Fruit fly (Drosophila melanogaster) whole organism, embryonic: ENCODE results near the gene CG6168.

ENCODE experiments used
- Atf3 ChIP-seq: fragments of 200-800 bp; sonication (Bioruptor generic); optimal IDR thresholded peaks from 3 replicates; lab custom pipeline; 2016; ENCODE audit warnings: missing biosample characterization, missing genetic modification characterization
- Atf6 ChIP-seq: fragments of 200-800 bp; sonication (Bioruptor generic); IDR thresholded peaks from 2 replicates; pipeline ENCODE4 v1.3.6; 2022; ENCODE audit warnings: missing biosample characterization, missing genetic modification characterization
- BEAF-32 ChIP-seq: fragments of 200-800 bp; sonication (Bioruptor generic); optimal IDR thresholded peaks from 3 replicates; lab custom pipeline; 2017; ENCODE audit warnings: missing biosample characterization, missing genetic modification characterization, mild to moderate bottlenecking, moderate library complexity, missing genetic modification reagents
- Bdp1 ChIP-seq: fragments of 200-800 bp; sonication (Bioruptor generic); optimal IDR thresholded peaks from 3 replicates; lab custom pipeline; 2016; ENCODE audit warnings: missing biosample characterization, missing genetic modification characterization
- CG1024 ChIP-seq: fragments of 200-800 bp; sonication (Bioruptor generic); IDR thresholded peaks from 2 replicates; pipeline ENCODE4 v1.3.6; 2022; ENCODE audit warnings: missing biosample characterization, missing genetic modification characterization
- CG14667 ChIP-seq: fragments of 200-800 bp; sonication (Bioruptor generic); IDR thresholded peaks from 2 replicates; pipeline ENCODE4 v1.3.6; 2022; ENCODE audit warnings: missing biosample characterization, missing genetic modification characterization
- CG16815 ChIP-seq: fragments of 200-800 bp; sonication (Bioruptor generic); optimal IDR thresholded peaks from 3 replicates; lab custom pipeline; 2017; ENCODE audit warnings: missing biosample characterization, mild to moderate bottlenecking, missing genetic modification characterization
- CG17829 ChIP-seq: fragments of 200-800 bp; optimal IDR thresholded peaks from 2 replicates; lab custom pipeline; 2019; ENCODE audit warnings: missing biosample characterization, mild to moderate bottlenecking, missing genetic modification characterization, moderate library complexity
- CG17912 ChIP-seq: fragments of 200-800 bp; sonication (Bioruptor generic); optimal IDR thresholded peaks from 2 replicates; lab custom pipeline; 2018; ENCODE audit warnings: missing biosample characterization, mild to moderate bottlenecking, missing genetic modification characterization
- CG1792 ChIP-seq: fragments of 200-800 bp; sonication (Bioruptor generic); optimal IDR thresholded peaks from 2 replicates; lab custom pipeline; 2016; ENCODE audit warnings: missing biosample characterization, missing genetic modification characterization
- CG18011 ChIP-seq: fragments of 200-800 bp; sonication (Bioruptor generic); optimal IDR thresholded peaks from 2 replicates; lab custom pipeline; 2017; ENCODE audit warnings: missing biosample characterization, missing genetic modification characterization, mild to moderate bottlenecking, moderate library complexity, missing genotype
- CG31388 ChIP-seq: fragments of 200-800 bp; sonication (Bioruptor generic); optimal IDR thresholded peaks from 2 replicates; lab custom pipeline; 2016; ENCODE audit warnings: missing biosample characterization, missing genetic modification characterization
- CG31441 ChIP-seq: fragments of 200-800 bp; sonication (Bioruptor generic); IDR thresholded peaks from 2 replicates; pipeline ENCODE4 v1.3.6; 2022; ENCODE audit warnings: missing biosample characterization, missing genetic modification characterization
- CG34224 ChIP-seq: fragments of 200-800 bp; sonication (Bioruptor generic); IDR thresholded peaks from 3 replicates; pipeline ENCODE4 v1.3.6; 2022; ENCODE audit warnings: missing biosample characterization, missing genetic modification characterization; ENCODE audit not compliant: partially characterized antibody
- CG34422 ChIP-seq: fragments of 200-800 bp; sonication (Bioruptor generic); IDR thresholded peaks from 3 replicates; pipeline ENCODE4 v1.3.6; 2022; ENCODE audit warnings: missing biosample characterization, missing genetic modification characterization
- CG4282 ChIP-seq: fragments of 200-800 bp; sonication (Bioruptor generic); optimal IDR thresholded peaks from 2 replicates; lab custom pipeline; 2016; ENCODE audit warnings: missing biosample characterization, missing genetic modification characterization
- CG4360 ChIP-seq: fragments of 200-800 bp; sonication (Bioruptor generic); IDR thresholded peaks from 2 replicates; pipeline ENCODE4 v1.3.6; 2022; ENCODE audit warnings: missing biosample characterization, missing genetic modification characterization
- CG4404 ChIP-seq: fragments of 200-800 bp; sonication (Bioruptor generic); IDR thresholded peaks from 2 replicates; pipeline ENCODE4 v1.3.6; 2022; ENCODE audit warnings: missing biosample characterization, missing genetic modification characterization
- CG6175 ChIP-seq: fragments of 200-800 bp; sonication (Bioruptor generic); IDR thresholded peaks from 3 replicates; pipeline ENCODE4 v1.3.6; 2022; ENCODE audit warnings: missing biosample characterization, missing genetic modification characterization
- CG6254 ChIP-seq: fragments of 200-800 bp; sonication (Bioruptor generic); optimal IDR thresholded peaks from 3 replicates; lab custom pipeline; 2017; ENCODE audit warnings: mild to moderate bottlenecking, missing biosample characterization, missing genetic modification reagents, missing genetic modification characterization
- CG9876 ChIP-seq: fragments of 200-800 bp; sonication (Bioruptor generic); optimal IDR thresholded peaks from 2 replicates; lab custom pipeline; 2016; ENCODE audit warnings: missing biosample characterization, missing genetic modification characterization
- D19B ChIP-seq: fragments of 200-800 bp; sonication (Bioruptor generic); optimal IDR thresholded peaks from 2 replicates; lab custom pipeline; 2017; ENCODE audit warnings: missing biosample characterization, mild to moderate bottlenecking, missing genetic modification characterization
- HLH4C ChIP-seq: fragments of 200-800 bp; sonication (Bioruptor generic); IDR thresholded peaks from 3 replicates; pipeline ENCODE4 v1.3.6; 2022; ENCODE audit warnings: missing biosample characterization, missing genetic modification characterization; ENCODE audit not compliant: partially characterized antibody
- Hr78 ChIP-seq, 2 experiments: fragments of 200-800 bp in 1 of 2; fragments of >200 bp in 1 of 2; sonication (Bioruptor generic) in 1 of 2; optimal IDR thresholded peaks; 2 replicates each; lab custom pipeline; 2017 to 2019; ENCODE audit warnings: missing biosample characterization in 2 of 2, missing genetic modification characterization in 2 of 2, mild to moderate bottlenecking in 1 of 2, moderate library complexity in 1 of 2
- NC2β ChIP-seq: fragments of 200-800 bp; sonication (Bioruptor generic); optimal IDR thresholded peaks from 2 replicates; lab custom pipeline; 2016; ENCODE audit warnings: missing biosample characterization, missing genetic modification characterization
- Oli ChIP-seq: fragments of 200-800 bp; sonication (Bioruptor generic); optimal IDR thresholded peaks from 2 replicates; lab custom pipeline; 2018; ENCODE audit warnings: missing biosample characterization, mild to moderate bottlenecking, missing genetic modification characterization, moderate library complexity
- Scr ChIP-seq: fragments of 200-800 bp; sonication (Bioruptor generic); IDR thresholded peaks from 2 replicates; pipeline ENCODE4 v1.3.6; 2022; ENCODE audit warnings: missing biosample characterization, missing genetic modification characterization; ENCODE audit not compliant: partially characterized antibody
- Sox102F ChIP-seq: fragments of 200-800 bp; sonication (Bioruptor generic); optimal IDR thresholded peaks from 2 replicates; lab custom pipeline; 2018; ENCODE audit warnings: missing biosample characterization, mild to moderate bottlenecking, missing genetic modification characterization, moderate library complexity
- Tbp ChIP-seq: fragments of >200 bp; optimal IDR thresholded peaks from 2 replicates; lab custom pipeline; 2018; ENCODE audit warnings: missing biosample characterization, missing genetic modification characterization
- amos ChIP-seq: fragments of 200-800 bp; sonication (Bioruptor generic); IDR thresholded peaks from 2 replicates; pipeline ENCODE4 v1.3.6; 2022; ENCODE audit warnings: missing biosample characterization, missing genetic modification characterization; ENCODE audit not compliant: partially characterized antibody
- ems ChIP-seq: fragments of 200-800 bp; sonication (Bioruptor generic); optimal IDR thresholded peaks from 3 replicates; lab custom pipeline; 2016; ENCODE audit warnings: missing biosample characterization, missing genetic modification characterization
- fd96Cb ChIP-seq: fragments of 200-800 bp; sonication (Bioruptor generic); optimal IDR thresholded peaks from 2 replicates; lab custom pipeline; 2018; ENCODE audit warnings: missing biosample characterization, mild to moderate bottlenecking, missing genetic modification characterization, moderate library complexity
- gcm ChIP-seq: fragments of 200-800 bp; sonication (Bioruptor generic); optimal IDR thresholded peaks from 2 replicates; lab custom pipeline; 2019; ENCODE audit warnings: missing biosample characterization, mild to moderate bottlenecking, missing genetic modification characterization, moderate library complexity
- klu ChIP-seq: fragments of 200-800 bp; sonication (Bioruptor generic); IDR thresholded peaks from 2 replicates; pipeline ENCODE4 v1.3.6; 2022; ENCODE audit warnings: missing biosample characterization, missing genetic modification characterization
- kni ChIP-seq: fragments of 200-800 bp; sonication (Bioruptor generic); optimal IDR thresholded peaks from 3 replicates; lab custom pipeline; 2017; ENCODE audit warnings: mild to moderate bottlenecking, missing biosample characterization, missing genetic modification reagents, missing genetic modification characterization
- lmd ChIP-seq: fragments of 200-800 bp; sonication (Bioruptor generic); IDR thresholded peaks from 2 replicates; pipeline ENCODE4 v1.3.6; 2022; ENCODE audit warnings: missing biosample characterization, missing genetic modification characterization
- lov ChIP-seq, 2 experiments: fragments of 200-800 bp in 1 of 2; fragments of >200 bp in 1 of 2; sonication (Bioruptor generic) in 1 of 2; IDR thresholded peaks in 1 of 2; optimal IDR thresholded peaks in 1 of 2; 2 replicates in 1 of 2; 3 replicates in 1 of 2; pipeline versions ENCODE4 v1.3.6 to Lab custom; 2017 to 2022; ENCODE audit warnings: missing biosample characterization in 1 of 2, missing genetic modification characterization in 1 of 2
- odd ChIP-seq: fragments of 200-800 bp; sonication (Bioruptor generic); optimal IDR thresholded peaks from 2 replicates; lab custom pipeline; 2017; ENCODE audit warnings: missing biosample characterization, mild to moderate bottlenecking, missing genetic modification characterization
- psq ChIP-seq: fragments of 200-800 bp; sonication (Bioruptor generic); optimal IDR thresholded peaks from 2 replicates; lab custom pipeline; 2017; ENCODE audit warnings: missing biosample characterization, missing genetic modification characterization
- sens-2 ChIP-seq: fragments of 200-800 bp; sonication (Bioruptor generic); IDR thresholded peaks from 2 replicates; pipeline ENCODE4 v1.3.6; 2022; ENCODE audit warnings: missing biosample characterization, missing genetic modification characterization
- sima ChIP-seq: fragments of 200-800 bp; sonication (Bioruptor generic); optimal IDR thresholded peaks from 2 replicates; lab custom pipeline; 2016; ENCODE audit warnings: missing biosample characterization, missing genetic modification characterization
- sqz ChIP-seq: fragments of 200-800 bp; sonication (Bioruptor generic); optimal IDR thresholded peaks from 3 replicates; lab custom pipeline; 2018; ENCODE audit warnings: missing biosample characterization, mild to moderate bottlenecking, missing genetic modification characterization
- stwl ChIP-seq: fragments of 200-800 bp; sonication (Bioruptor generic); optimal IDR thresholded peaks from 3 replicates; lab custom pipeline; 2018; ENCODE audit warnings: missing biosample characterization, mild to moderate bottlenecking, missing genetic modification characterization, moderate library complexity
- tin ChIP-seq: fragments of 200-800 bp; sonication (Bioruptor generic); optimal IDR thresholded peaks from 3 replicates; lab custom pipeline; 2016; ENCODE audit warnings: missing biosample characterization, missing genetic modification characterization
- toy ChIP-seq: fragments of 200-800 bp; sonication (Bioruptor generic); IDR thresholded peaks from 2 replicates; pipeline ENCODE4 v1.3.6; 2022; ENCODE audit warnings: missing biosample characterization, missing genetic modification characterization
- unpg ChIP-seq: fragments of 200-800 bp; sonication (Bioruptor generic); optimal IDR thresholded peaks from 3 replicates; lab custom pipeline; 2018; ENCODE audit warnings: missing biosample characterization, mild to moderate bottlenecking, missing genetic modification characterization, moderate library complexity
- vnd ChIP-seq: fragments of 200-800 bp; sonication (Bioruptor generic); IDR thresholded peaks from 3 replicates; pipeline ENCODE4 v1.3.6; 2022; ENCODE audit warnings: missing biosample characterization, missing genetic modification characterization; ENCODE audit not compliant: partially characterized antibody
- wek ChIP-seq: fragments of 200-800 bp; sonication (Bioruptor generic); optimal IDR thresholded peaks from 3 replicates; lab custom pipeline; 2018; ENCODE audit warnings: missing biosample characterization, mild to moderate bottlenecking, missing genetic modification characterization, moderate library complexity
- yki ChIP-seq: fragments of >200 bp; optimal IDR thresholded peaks from 3 replicates; lab custom pipeline; 2018
- zen2 ChIP-seq: fragments of 200-800 bp; sonication (Bioruptor generic); IDR thresholded peaks from 3 replicates; pipeline ENCODE4 v1.3.6; 2022; ENCODE audit warnings: missing biosample characterization, missing genetic modification characterization; ENCODE audit not compliant: partially characterized antibody

The CG6168 gene

dm6 chr3L:11353002-11353401 is 31.5 kb upstream of the CG6168 start (continued):
- peak; percentile 14; the same call in 1 of the 2 replicates for TF ChIP-seq CG1024
- peak; percentile 57 for TF ChIP-seq CG31388 (GFP tag; lab: Kevin White, UChicago)
- peak; percentile 76 for TF ChIP-seq Sox102F (GFP tag; lab: Kevin White, UChicago)
- TF ChIP-seq CG16815 (GFP tag; lab: Kevin White, UChicago), result peak; percentile 79
- peak; percentile 88 for TF ChIP-seq unpg (GFP tag; lab: Kevin White, UChicago)
- TF ChIP-seq Bdp1, result peak; percentile 75
- no peak for TF ChIP-seq sqz (GFP tag; lab: Kevin White, UChicago)
- TF ChIP-seq BEAF-32 (GFP tag; lab: Kevin White, UChicago), result no peak
- TF ChIP-seq D19B (GFP tag; lab: Kevin White, UChicago), result peak; percentile 69
- peak; percentile 19 for TF ChIP-seq sima
- TF ChIP-seq CG34422, result peak; percentile 83
- no peak for TF ChIP-seq amos (GFP tag; lab: Robert Waterston, UW)
- peak; percentile 58 for TF ChIP-seq CG17829 (tag; lab: Kevin White, UChicago)
- no peak for TF ChIP-seq yki (lab: Kevin White, UChicago)
- no peak for TF ChIP-seq CG4360 (GFP tag; lab: Robert Waterston, UW)
- no peak for TF ChIP-seq HLH4C (GFP tag; lab: Robert Waterston, UW)
- TF ChIP-seq ems (GFP tag; lab: Kevin White, UChicago), result peak; percentile 78
- peak; percentile 25 for TF ChIP-seq psq
- peak; percentile 85 for TF ChIP-seq CG1792 (GFP tag; lab: Kevin White, UChicago)
- no peak for TF ChIP-seq zen2
- no peak for TF ChIP-seq Hr78 (GFP tag; optimal IDR thresholded peaks at IDR 0.05; lab: Kevin White, UChicago)
- TF ChIP-seq Tbp (GFP tag; lab: Kevin White, UChicago), result no peak
- no peak for TF ChIP-seq CG6254 (GFP tag; lab: Kevin White, UChicago)
- peak; percentile 69 for TF ChIP-seq toy
- peak; percentile 87 for TF ChIP-seq lmd (GFP tag; lab: Robert Waterston, UW)
- peak; percentile 4 for TF ChIP-seq wek (GFP tag; lab: Kevin White, UChicago)
- TF ChIP-seq stwl (tag; lab: Kevin White, UChicago), result no peak
- no peak for TF ChIP-seq vnd (GFP tag; lab: Robert Waterston, UW)
- no peak for TF ChIP-seq CG34224 (GFP tag; lab: Robert Waterston, UW)
- no peak for TF ChIP-seq CG17912 (GFP tag; lab: Kevin White, UChicago)
- peak; percentile 63 for TF ChIP-seq odd
- TF ChIP-seq klu (GFP tag; lab: Robert Waterston, UW), result peak; percentile 76
- peak; percentile 72 for TF ChIP-seq Atf3
- TF ChIP-seq CG18011 (GFP tag; lab: Kevin White, UChicago), result peak; percentile 79
- peak; percentile 80 for TF ChIP-seq CG6175 (GFP tag; lab: Robert Waterston, UW)
- peak; percentile 70 for TF ChIP-seq NC2β
- peak; percentile 63 for TF ChIP-seq gcm
- no peak for TF ChIP-seq lov (optimal IDR thresholded peaks at IDR 0.05; lab: Kevin White, UChicago)
- 0 out of 3 replicates have a peak, but pooled peaks have one; percentile 18 for TF ChIP-seq lov (GFP tag; IDR thresholded peaks at IDR 0.05; lab: Robert Waterston, UW)
- peak; percentile 55 for TF ChIP-seq CG14667 (GFP tag; lab: Robert Waterston, UW)
- peak; percentile 79 for TF ChIP-seq Oli (tag; lab: Kevin White, UChicago)
- TF ChIP-seq kni, result no peak
- TF ChIP-seq Scr, result no peak
- TF ChIP-seq sens-2 (GFP tag; lab: Robert Waterston, UW), result 0 out of 2 replicates have a peak, but pooled peaks have one; percentile 10
- TF ChIP-seq CG31441 (GFP tag; lab: Robert Waterston, UW), result peak; percentile 72
- peak; percentile 94 for TF ChIP-seq Atf6 (GFP tag; lab: Robert Waterston, UW)
- peak; percentile 75 for TF ChIP-seq CG9876 (GFP tag; lab: Kevin White, UChicago)
- TF ChIP-seq CG4282 (GFP tag; lab: Kevin White, UChicago), result peak; percentile 79
- TF ChIP-seq CG4404, result peak; percentile 74
- peak; percentile 71 for TF ChIP-seq tin (GFP tag; lab: Kevin White, UChicago)
- peak; percentile 60 for TF ChIP-seq fd96Cb (tag; lab: Kevin White, UChicago)
